Worm (Caenorhabditis elegans): Measurements from ENCODE around the gene srt-43.

Gene srt-43

ce11 chrV:12797992-12798391, 28.9 kb downstream of the srt-43 start, which contains the start of gene ugt-6:
TSS of gene ugt-6 (minus strand) at chrV:12798224.
- no peak for TF ChIP-seq skn-1 (tag; optimal IDR thresholded peaks at IDR 0.05)
- no peak for TF ChIP-seq peb-1 (tag; optimal IDR thresholded peaks at IDR 0.05)
- no peak for TF ChIP-seq nhr-12 (tag; optimal IDR thresholded peaks at IDR 0.05)
- TF ChIP-seq crh-2 (tag; optimal IDR thresholded peaks at IDR 0.05), result no peak
- TF ChIP-seq sma-9 (GFP tag; optimal IDR thresholded peaks at IDR 0.05), result no peak
- TF ChIP-seq sma-9 (tag; optimal IDR thresholded peaks at IDR 0.05), result no peak
- TF ChIP-seq egl-27 (tag; optimal IDR thresholded peaks at IDR 0.05), result no peak
- no peak for TF ChIP-seq zag-1 (tag; optimal IDR thresholded peaks at IDR 0.05)

- no peak for TF ChIP-seq ztf-11 (tag; optimal IDR thresholded peaks at IDR 0.05)
- no peak for TF ChIP-seq egl-27 (tag; optimal IDR thresholded peaks at IDR 0.05)
- no peak for TF ChIP-seq nhr-25 (tag; optimal IDR thresholded peaks at IDR 0.05)
- TF ChIP-seq sma-9 (GFP tag; optimal IDR thresholded peaks at IDR 0.05), result no peak
- no peak for TF ChIP-seq sma-9 (tag; optimal IDR thresholded peaks at IDR 0.05)
- TF ChIP-seq fos-1 (tag; optimal IDR thresholded peaks at IDR 0.05), result no peak
- TF ChIP-seq blmp-1 (tag; optimal IDR thresholded peaks at IDR 0.05; ENCODE audit: insufficient read depth), result no peak
- no peak for TF ChIP-seq Y55F3AM.14 (GFP tag; optimal IDR thresholded peaks at IDR 0.05)
- no peak for TF ChIP-seq C34F6.9 (tag; optimal IDR thresholded peaks at IDR 0.05)
- no peak for TF ChIP-seq lin-39 (tag; optimal IDR thresholded peaks at IDR 0.05)
- TF ChIP-seq F13H6.1 (tag; optimal IDR thresholded peaks at IDR 0.05), result no peak
- no peak for TF ChIP-seq peb-1 (tag; optimal IDR thresholded peaks at IDR 0.05)
- TF ChIP-seq lin-11 (tag; optimal IDR thresholded peaks at IDR 0.05), result no peak
- TF ChIP-seq lsy-2 (tag; optimal IDR thresholded peaks at IDR 0.05), result no peak
These were observed 31.1 kb downstream of the srt-43 start, which contains the start of gene ugt-3 for ce11 chrV:12800171-12800570. TSS of gene ugt-3 (minus strand) at chrV:12800271.

ce11 chrV:12803274-12803673, 34.2 kb downstream of the srt-43 start, which contains the start of gene srbc-45:
TSS of gene srbc-45 (plus strand) at chrV:12803574.
- TF ChIP-seq fos-1 (tag; optimal IDR thresholded peaks at IDR 0.05), result no peak
- no peak for TF ChIP-seq ztf-11 (tag; optimal IDR thresholded peaks at IDR 0.05)
- no peak for TF ChIP-seq nhr-237 (tag; optimal IDR thresholded peaks at IDR 0.05)
- no peak for TF ChIP-seq ceh-82 (tag; optimal IDR thresholded peaks at IDR 0.05)
- no peak for TF ChIP-seq lin-13 (GFP tag; optimal IDR thresholded peaks at IDR 0.05)
- no peak for TF ChIP-seq zag-1 (tag; optimal IDR thresholded peaks at IDR 0.05)
- TF ChIP-seq crh-2 (tag; optimal IDR thresholded peaks at IDR 0.05), result no peak
- TF ChIP-seq lsy-2 (tag; optimal IDR thresholded peaks at IDR 0.05), result no peak
- no peak for TF ChIP-seq ztf-4 (tag; optimal IDR thresholded peaks at IDR 0.05)
- TF ChIP-seq nhr-10 (tag; optimal IDR thresholded peaks at IDR 0.05), result no peak
- TF ChIP-seq unc-62 (GFP tag; optimal IDR thresholded peaks at IDR 0.05), result no peak
- TF ChIP-seq mdl-1 (tag; optimal IDR thresholded peaks at IDR 0.05), result no peak
- no peak for TF ChIP-seq ceh-16 (tag; optimal IDR thresholded peaks at IDR 0.05)

ce11 chrV:12806190-12806589, 37.1 kb downstream of the srt-43 start, which contains the start of gene ZC443.7:
TSS of gene ZC443.7 (plus strand) at chrV:12806490.
- TF ChIP-seq R02D3.7 (tag; optimal IDR thresholded peaks at IDR 0.05), result no peak

DNA sequence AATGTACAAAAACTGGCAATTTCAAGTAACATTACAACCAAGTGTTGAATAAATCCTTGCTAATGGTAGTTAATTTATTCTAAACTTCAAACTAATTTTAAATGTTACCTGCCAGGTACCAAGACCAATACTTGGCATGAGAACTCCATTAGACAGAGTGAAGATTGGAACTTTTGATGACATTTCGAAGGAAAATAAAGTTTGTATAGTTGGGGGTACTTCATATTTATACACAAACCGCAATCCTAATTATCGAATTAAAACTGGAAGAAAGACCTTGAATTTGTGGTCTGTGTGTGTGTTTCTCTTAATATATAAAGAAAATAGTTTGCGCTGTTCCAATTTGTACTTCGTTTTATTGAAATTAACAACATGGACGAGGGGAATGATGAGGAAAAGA, 40.8 kb downstream of the srt-43 start, which contains the start of gene ZC443.1:
Gene ZC443.1, minus strand, starts transcription at position 205 of the 400 bp plus-strand sequence.
- TF ChIP-seq lin-13 (GFP tag; optimal IDR thresholded peaks at IDR 0.05), result no peak
- no peak for TF ChIP-seq nhr-237 (tag; optimal IDR thresholded peaks at IDR 0.05)
- TF ChIP-seq ama-1 (optimal IDR thresholded peaks at IDR 0.05), result no peak
- TF ChIP-seq nhr-23 (tag; optimal IDR thresholded peaks at IDR 0.05), result no peak
- no peak for TF ChIP-seq mbf-1 (tag; optimal IDR thresholded peaks at IDR 0.05)
- TF ChIP-seq lin-39 (tag; optimal IDR thresholded peaks at IDR 0.05), result no peak

ce11 chrV:12811126-12811525, 42.1 kb downstream of the srt-43 start, which contains the start of gene ZC443.2:
TSS of gene ZC443.2 (minus strand) at chrV:12811192.
- no peak for TF ChIP-seq F13H6.1 (tag; optimal IDR thresholded peaks at IDR 0.05)
- peak; percentile 64 for TF ChIP-seq unc-55 (GFP tag; optimal IDR thresholded peaks at IDR 0.05)

ce11 chrV:12811810-12812209, 42.8 kb downstream of the srt-43 start:
- TF ChIP-seq nhr-77 (tag; optimal IDR thresholded peaks at IDR 0.05) (no peak), ztf-4 (tag; optimal IDR thresholded peaks at IDR 0.05) (no peak), ama-1 (optimal IDR thresholded peaks at IDR 0.05) (peak; percentile 15), lin-13 (GFP tag; optimal IDR thresholded peaks at IDR 0.05) (no peak), lsy-2 (tag; optimal IDR thresholded peaks at IDR 0.05) (peak in 1 of 2 experiments; percentile 5)

All from whole organism, L2 larva.